Worm (Caenorhabditis elegans): Measurements from ENCODE around the gene C27F2.6.

DNA sequence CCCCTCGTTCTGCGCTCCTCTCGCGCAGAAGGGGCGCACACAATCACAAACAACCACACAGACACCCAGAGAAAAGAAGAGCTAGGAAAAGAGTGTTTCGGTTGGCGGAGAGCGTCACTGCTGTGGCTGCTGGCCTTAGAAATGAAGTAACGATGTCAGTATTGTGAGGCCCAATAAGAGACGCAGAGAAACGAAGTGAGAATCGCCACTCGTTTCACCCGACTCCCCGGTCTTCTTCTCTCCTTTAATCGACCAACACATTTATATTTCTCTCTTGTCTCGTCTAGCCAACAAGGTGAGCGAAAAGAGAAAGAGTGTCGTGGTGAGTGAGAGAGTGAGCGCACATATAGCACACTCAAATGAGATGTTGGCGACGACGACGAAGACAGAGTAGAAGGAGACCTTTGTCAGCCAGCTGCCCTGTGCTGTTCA lies 33.7 kb upstream of the C27F2.6 start:
- TF ChIP-seq ztf-11 (tag; optimal IDR thresholded peaks at IDR 0.05), result no peak
- no peak for TF ChIP-seq ceh-82 (tag; optimal IDR thresholded peaks at IDR 0.05)
- TF ChIP-seq unc-130 (GFP tag; optimal IDR thresholded peaks at IDR 0.05), result no peak
- TF ChIP-seq daf-16 (GFP tag; optimal IDR thresholded peaks at IDR 0.05), result peak; percentile 22 to 27
- TF ChIP-seq daf-16 (tag; optimal IDR thresholded peaks at IDR 0.05), result peak; percentile 17
- TF ChIP-seq nhr-25 (tag; optimal IDR thresholded peaks at IDR 0.05; ENCODE audit: borderline replicate concordance, insufficient read depth), result peak; percentile 62
- TF ChIP-seq mxl-3 (GFP tag; optimal IDR thresholded peaks at IDR 0.05), result peak; percentile 73
- TF ChIP-seq lin-13 (GFP tag; optimal IDR thresholded peaks at IDR 0.05), result peak; percentile 63
